Worm (Caenorhabditis elegans) whole organism, late embryonic: Measurements from ENCODE around the gene rmd-1.

Source experiments
- F13H6.1 ChIP-seq: sonication (generic microtip); optimal IDR thresholded peaks from 2 replicates; lab custom pipeline; 2016; ENCODE audit warnings: missing genetic modification characterization, missing compliant biosample characterization
- K02D7.2 ChIP-seq: sonication (generic microtip); optimal IDR thresholded peaks from 2 replicates; lab custom pipeline; 2017; ENCODE audit warnings: mild to moderate bottlenecking, missing genetic modification characterization, missing compliant biosample characterization
- T23F11.4 ChIP-seq: fragments of 200-800 bp; sonication (Bioruptor generic); optimal IDR thresholded peaks from 2 replicates; lab custom pipeline; 2018; ENCODE audit warnings: mild to moderate bottlenecking, missing genetic modification characterization, missing compliant biosample characterization
- Y22D7AL.16 ChIP-seq: sonication (generic microtip); optimal IDR thresholded peaks from 2 replicates; lab custom pipeline; 2016; ENCODE audit warnings: missing genetic modification characterization, missing compliant biosample characterization
- fkh-6 ChIP-seq: sonication (generic microtip); optimal IDR thresholded peaks from 2 replicates; lab custom pipeline; 2016; ENCODE audit warnings: missing genetic modification characterization, missing compliant biosample characterization
- hlh-6 ChIP-seq: sonication (generic microtip); optimal IDR thresholded peaks from 2 replicates; lab custom pipeline; 2016; ENCODE audit warnings: missing genotype, missing genetic modification characterization, missing compliant biosample characterization
- lin-11 ChIP-seq: fragments of 200-800 bp; sonication (Bioruptor generic); optimal IDR thresholded peaks from 2 replicates; lab custom pipeline; 2018; ENCODE audit warnings: mild to moderate bottlenecking, missing genetic modification characterization, missing compliant biosample characterization
- nhr-11 ChIP-seq: fragments of 150-350 bp; optimal IDR thresholded peaks from 2 replicates; lab custom pipeline; 2014; ENCODE audit warnings: missing biosample characterization, missing genetic modification characterization
- pqm-1 ChIP-seq: sonication (generic microtip); optimal IDR thresholded peaks from 2 replicates; lab custom pipeline; 2016; ENCODE audit warnings: missing genetic modification characterization, missing compliant biosample characterization

DNA sequence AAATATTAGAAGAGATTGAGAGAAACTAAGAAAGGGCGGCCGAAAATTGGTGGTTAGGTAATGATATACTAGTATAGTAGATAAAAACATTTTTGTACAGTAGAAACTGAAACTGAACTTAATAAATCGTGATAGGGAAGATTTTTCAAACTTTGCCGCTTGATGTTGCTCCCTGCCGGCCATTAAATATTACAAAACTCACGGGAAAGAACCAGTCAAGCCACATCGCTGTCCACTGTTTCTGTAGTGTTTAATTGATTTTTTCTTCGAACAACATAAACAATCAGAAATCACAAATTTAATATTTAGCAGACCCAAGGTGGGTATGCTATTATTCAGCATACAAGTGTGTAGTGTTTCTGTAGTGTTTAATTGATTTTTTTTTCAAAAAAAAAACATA lies 7.8 kb upstream of the rmd-1 start, which contains the start of gene T05G5.5:
- TF ChIP-seq K02D7.2 (tag; lab: Kevin White, UChicago), result no peak
- no peak for TF ChIP-seq T23F11.4 (GFP tag; lab: Kevin White, UChicago)
- TF ChIP-seq Y22D7AL.16 (tag; lab: Kevin White, UChicago), result no peak
- no peak for TF ChIP-seq pqm-1
- no peak for TF ChIP-seq hlh-6 (tag; lab: Kevin White, UChicago)
- no peak for TF ChIP-seq nhr-11 (tag; lab: Kevin White, UChicago)
- TF ChIP-seq lin-11, result no peak
- no peak for TF ChIP-seq fkh-6
- TF ChIP-seq F13H6.1 (tag; lab: Kevin White, UChicago), result no peak
